Worm (Caenorhabditis elegans) whole organism, L3 larva: ENCODE results near the gene cyk-1.
A peak's percentile ranks its signal among the peaks of the same experiment; 100 is the strongest.
"Not testable (repeated sequence)": the region's sequence is repeated elsewhere in the genome, so short reads cannot be mapped to it uniquely, and the experiment has no call there.

ENCODE experiments used
- ZK546.5 ChIP-seq: sonication (generic microtip); optimal IDR thresholded peaks from 2 replicates; lab custom pipeline; 2017; ENCODE audit warnings: missing biosample characterization, missing genetic modification characterization
- ama-1 ChIP-seq: fragments of 150-350 bp; optimal IDR thresholded peaks from 2 replicates; lab custom pipeline; 2018
- ceh-16 ChIP-seq: sonication (generic microtip); optimal IDR thresholded peaks from 2 replicates; lab custom pipeline; 2017; ENCODE audit warnings: missing biosample characterization, missing genetic modification characterization
- ceh-28 ChIP-seq: fragments of 150-350 bp; optimal IDR thresholded peaks from 2 replicates; lab custom pipeline; 2014; ENCODE audit warnings: missing biosample characterization, missing genetic modification reagents, missing genetic modification characterization
- ceh-82 ChIP-seq: fragments of 150-350 bp; optimal IDR thresholded peaks from 2 replicates; lab custom pipeline; 2014; ENCODE audit warnings: missing biosample characterization, missing genetic modification characterization
- egl-27 ChIP-seq: sonication (generic microtip); optimal IDR thresholded peaks from 4 replicates; lab custom pipeline; 2017; ENCODE audit warnings: missing biosample characterization, missing genetic modification reagents, missing genetic modification characterization
- egl-5 ChIP-seq: fragments of 150-350 bp; optimal IDR thresholded peaks from 2 replicates; lab custom pipeline; 2017; ENCODE audit warnings: missing biosample characterization, missing genetic modification reagents, missing genetic modification characterization, inconsistent platforms
- elt-1 ChIP-seq: fragments of 150-350 bp; optimal IDR thresholded peaks from 2 replicates; lab custom pipeline; 2014; ENCODE audit warnings: missing biosample characterization, missing genetic modification characterization
- elt-2 ChIP-seq: sonication (generic microtip); optimal IDR thresholded peaks from 2 replicates; lab custom pipeline; 2016; ENCODE audit warnings: missing genetic modification reagents, mild to moderate bottlenecking, missing genetic modification characterization, missing compliant biosample characterization
- elt-3 ChIP-seq, 3 experiments: fragments of 150-350 bp in 1 of 3; sonication (generic microtip) in 2 of 3; optimal IDR thresholded peaks; 2 replicates in 2 of 3; 4 replicates in 1 of 3; lab custom pipeline; 2014 to 2017; ENCODE audit warnings: missing biosample characterization in 3 of 3, missing genetic modification characterization in 3 of 3
- eor-1 ChIP-seq, 2 experiments: fragments of 150-350 bp; optimal IDR thresholded peaks; 2 replicates each; lab custom pipeline; 2014 to 2018; ENCODE audit warnings: missing biosample characterization in 2 of 2, missing genetic modification characterization in 2 of 2
- fkh-10 ChIP-seq: sonication (generic microtip); optimal IDR thresholded peaks from 2 replicates; lab custom pipeline; 2017; ENCODE audit warnings: missing biosample characterization, missing genetic modification reagents, missing genetic modification characterization
- hmg-11 ChIP-seq: sonication (generic microtip); optimal IDR thresholded peaks from 2 replicates; lab custom pipeline; 2016; ENCODE audit warnings: missing genetic modification characterization, missing compliant biosample characterization
- jun-1 ChIP-seq: fragments of 150-350 bp; optimal IDR thresholded peaks from 2 replicates; lab custom pipeline; 2014; ENCODE audit warnings: missing biosample characterization, missing genetic modification reagents, missing genetic modification characterization
- lin-15B ChIP-seq: fragments of 150-350 bp; optimal IDR thresholded peaks from 2 replicates; lab custom pipeline; 2014; ENCODE audit warnings: missing biosample characterization, missing genetic modification characterization
- lin-39 ChIP-seq: fragments of 150-350 bp; optimal IDR thresholded peaks from 2 replicates; lab custom pipeline; 2018; ENCODE audit warnings: missing biosample characterization, missing genetic modification reagents, missing genetic modification characterization
- lsy-12 ChIP-seq: sonication (generic microtip); optimal IDR thresholded peaks from 2 replicates; lab custom pipeline; 2016; ENCODE audit warnings: mild to moderate bottlenecking, missing genetic modification characterization, missing compliant biosample characterization
- mdl-1 ChIP-seq: fragments of 150-350 bp; optimal IDR thresholded peaks from 2 replicates; lab custom pipeline; 2014; ENCODE audit warnings: missing biosample characterization, missing genetic modification characterization
- mml-1 ChIP-seq: fragments of 150-350 bp; sonication (generic microtip); optimal IDR thresholded peaks from 3 replicates; lab custom pipeline; 2014; ENCODE audit warnings: missing biosample characterization, missing genetic modification characterization
- nfya-1 ChIP-seq: sonication (generic microtip); optimal IDR thresholded peaks from 2 replicates; lab custom pipeline; 2017; ENCODE audit warnings: missing genetic modification characterization, mild to moderate bottlenecking, missing compliant biosample characterization, antibody characterized with exemption, moderate library complexity; ENCODE audit not compliant: insufficient read depth
- nhr-11 ChIP-seq: fragments of 150-350 bp; optimal IDR thresholded peaks from 2 replicates; lab custom pipeline; 2014; ENCODE audit warnings: missing biosample characterization, missing genetic modification characterization
- nhr-12 ChIP-seq: fragments of 150-350 bp; optimal IDR thresholded peaks from 2 replicates; lab custom pipeline; 2014; ENCODE audit warnings: missing biosample characterization, missing genetic modification characterization
- nhr-25 ChIP-seq: sonication (generic microtip); optimal IDR thresholded peaks from 2 replicates; lab custom pipeline; 2017; ENCODE audit warnings: missing biosample characterization, missing genetic modification characterization
- nhr-28 ChIP-seq: fragments of 150-350 bp; optimal IDR thresholded peaks from 2 replicates; lab custom pipeline; 2014; ENCODE audit warnings: missing biosample characterization, missing genetic modification characterization
- nhr-43 ChIP-seq: sonication (generic microtip); optimal IDR thresholded peaks from 2 replicates; lab custom pipeline; 2016; ENCODE audit warnings: mild to moderate bottlenecking, missing genetic modification characterization, missing compliant biosample characterization; ENCODE audit not compliant: poor library complexity, severe bottlenecking
- nhr-76 ChIP-seq: fragments of 150-350 bp; sonication (generic microtip); optimal IDR thresholded peaks from 5 replicates; lab custom pipeline; 2014; ENCODE audit warnings: missing biosample characterization, missing genetic modification characterization
- nhr-77 ChIP-seq: fragments of 150-350 bp; optimal IDR thresholded peaks from 2 replicates; lab custom pipeline; 2014; ENCODE audit warnings: missing biosample characterization, missing genetic modification characterization
- pha-4 ChIP-seq: fragments of 150-350 bp; optimal IDR thresholded peaks from 2 replicates; lab custom pipeline; 2014; ENCODE audit warnings: missing biosample characterization, missing genetic modification reagents, missing genetic modification characterization
- pqm-1 ChIP-seq: fragments of 150-350 bp; optimal IDR thresholded peaks from 2 replicates; lab custom pipeline; 2017; ENCODE audit warnings: missing biosample characterization, missing genetic modification characterization, inconsistent platforms
- sea-2 ChIP-seq: fragments of 150-350 bp; sonication (generic microtip); optimal IDR thresholded peaks from 4 replicates; lab custom pipeline; 2014; ENCODE audit warnings: missing biosample characterization, missing genetic modification reagents, missing genetic modification characterization
- unc-62 ChIP-seq: fragments of 150-350 bp; sonication (generic microtip); optimal IDR thresholded peaks from 4 replicates; lab custom pipeline; 2014; ENCODE audit warnings: missing biosample characterization, missing genetic modification reagents, missing genetic modification characterization
- zag-1 ChIP-seq: fragments of 150-350 bp; optimal IDR thresholded peaks from 2 replicates; lab custom pipeline; 2014; ENCODE audit warnings: missing biosample characterization, missing genetic modification characterization
- ztf-11 ChIP-seq: fragments of 150-350 bp; optimal IDR thresholded peaks from 2 replicates; lab custom pipeline; 2014; ENCODE audit warnings: missing biosample characterization, missing genetic modification characterization
- ztf-4 ChIP-seq: fragments of 150-350 bp; optimal IDR thresholded peaks from 2 replicates; lab custom pipeline; 2014; ENCODE audit warnings: missing biosample characterization, missing genetic modification characterization

The cyk-1 gene

ce11 chrIII:6991465-6991864 is 37.5 kb downstream of the cyk-1 start (continued):
- TF ChIP-seq nhr-76 (tag; lab: Kevin White, UChicago) (no peak), eor-1 (tag; optimal IDR thresholded peaks at IDR 0.05; lab: Kevin White, UChicago) (no peak)

ce11 chrIII:6989900-6990299 is 39.1 kb downstream of the cyk-1 start, which contains the start of gene prk-1:
TSS of gene prk-1 (plus strand) at chrIII:6990168.
- TF ChIP-seq elt-1 (tag; lab: Kevin White, UChicago) = peak; percentile 32
- TF ChIP-seq ceh-82 = no peak

ce11 chrIII:6989201-6989600 is 39.8 kb downstream of the cyk-1 start:
- TF ChIP-seq egl-27 = no peak
- peak; percentile 69 for TF ChIP-seq elt-2 (tag; lab: Kevin White, UChicago)
- peak; percentile 21 for TF ChIP-seq pqm-1 (tag; lab: Kevin White, UChicago)
- peak; percentile 92 for TF ChIP-seq pha-4 (tag; lab: Kevin White, UChicago)
- no peak for TF ChIP-seq ztf-11 (tag; lab: Kevin White, UChicago)

- no peak for TF ChIP-seq elt-3 (tag; optimal IDR thresholded peaks at IDR 0.05; lab: Kevin White, UChicago)
- no peak for TF ChIP-seq ZK546.5 (tag; lab: Kevin White, UChicago)
- no peak for TF ChIP-seq mdl-1 (tag; lab: Kevin White, UChicago)
- no peak for TF ChIP-seq nhr-77 (tag; lab: Kevin White, UChicago)
- no peak for TF ChIP-seq nhr-25 (tag; lab: Kevin White, UChicago)
- TF ChIP-seq ztf-4 (tag; lab: Kevin White, UChicago) = no peak
- TF ChIP-seq sea-2 (GFP tag; lab: Kevin White, UChicago) = no peak
- no peak for TF ChIP-seq nhr-28 (tag; lab: Kevin White, UChicago)
- peak; percentile 2 for TF ChIP-seq pqm-1 (tag; lab: Kevin White, UChicago)
- TF ChIP-seq nfya-1 (tag; lab: Kevin White, UChicago) = peak; percentile 43
- TF ChIP-seq ceh-28 (tag; lab: Kevin White, UChicago) = no peak
- no peak for TF ChIP-seq mml-1 (tag; lab: Kevin White, UChicago)
- peak; percentile 44 for TF ChIP-seq unc-62
- TF ChIP-seq jun-1 (tag; lab: Kevin White, UChicago) = no peak
- TF ChIP-seq nhr-43 (tag; lab: Kevin White, UChicago) = no peak
- no peak for TF ChIP-seq ceh-16
- peak; percentile 74 for TF ChIP-seq nhr-11 (tag; lab: Kevin White, UChicago)
- TF ChIP-seq egl-5 (tag; lab: Kevin White, UChicago) = peak; percentile 76
- TF ChIP-seq lin-39 (tag; lab: Kevin White, UChicago) = peak; percentile 92
- no peak for TF ChIP-seq lsy-12 (tag; lab: Kevin White, UChicago)
- TF ChIP-seq ama-1 = no peak
- no peak for TF ChIP-seq nhr-12
- no peak for TF ChIP-seq zag-1 (tag; lab: Kevin White, UChicago)
- no peak for TF ChIP-seq hmg-11 (tag; lab: Kevin White, UChicago)
- no peak for TF ChIP-seq lin-15B
- no peak for TF ChIP-seq ceh-82
- TF ChIP-seq, all 47 proteins: peak for 6
Observed at ce11 chrIII:6988060-6988459, 40.9 kb downstream of the cyk-1 start.

- not testable (repeated sequence) for TF ChIP-seq nhr-43 (tag; lab: Kevin White, UChicago); unc-62; fkh-10
Observed at ce11 chrIII:6981989-6982553, 46.9 kb downstream of the cyk-1 start, which contains the start of gene F31E3.6. TSS of gene F31E3.6 (plus strand) at chrIII:6982081.
